Worm (Caenorhabditis elegans) whole organism, mixed stage, embryonic: ENCODE measurements around the gene C47E8.1.

ENCODE experiments used
- ceh-39 ChIP-seq: fragments of 150-350 bp; optimal IDR thresholded peaks from 2 replicates; lab custom pipeline; 2014; ENCODE audit warnings: missing biosample characterization, missing genetic modification characterization
- elt-1 ChIP-seq: sonication (generic microtip); optimal IDR thresholded peaks from 2 replicates; lab custom pipeline; 2017; ENCODE audit warnings: missing genetic modification characterization, mild to moderate bottlenecking, missing compliant biosample characterization, antibody characterized with exemption, moderate library complexity, borderline replicate concordance; ENCODE audit not compliant: insufficient read depth
- elt-3 ChIP-seq: fragments of 150-350 bp; optimal IDR thresholded peaks from 2 replicates; lab custom pipeline; 2014; ENCODE audit warnings: missing biosample characterization, missing genetic modification characterization
- lin-13 ChIP-seq: fragments of 150-350 bp; optimal IDR thresholded peaks from 2 replicates; lab custom pipeline; 2014; ENCODE audit warnings: missing biosample characterization, missing genetic modification characterization
- lsy-2 ChIP-seq: fragments of 150-350 bp; optimal IDR thresholded peaks from 2 replicates; lab custom pipeline; 2014; ENCODE audit warnings: missing biosample characterization, missing genetic modification characterization
- mls-2 ChIP-seq: sonication (generic microtip); optimal IDR thresholded peaks from 2 replicates; lab custom pipeline; 2016; ENCODE audit warnings: mild to moderate bottlenecking, missing genetic modification characterization, moderate library complexity, missing compliant biosample characterization
- nhr-237 ChIP-seq: fragments of 150-350 bp; optimal IDR thresholded peaks from 2 replicates; lab custom pipeline; 2014; ENCODE audit warnings: missing biosample characterization, missing genetic modification characterization
- pha-4 ChIP-seq: fragments of 150-350 bp; optimal IDR thresholded peaks from 2 replicates; lab custom pipeline; 2018; ENCODE audit warnings: missing biosample characterization, missing genetic modification reagents, missing genetic modification characterization
- snpc-4 ChIP-seq: fragments of 150-350 bp; optimal IDR thresholded peaks from 2 replicates; lab custom pipeline; 2014; ENCODE audit warnings: missing biosample characterization, missing genetic modification characterization
- zip-8 ChIP-seq: fragments of 150-350 bp; optimal IDR thresholded peaks from 2 replicates; lab custom pipeline; 2014; ENCODE audit warnings: missing biosample characterization, missing genetic modification characterization
- ztf-11 ChIP-seq: fragments of 150-350 bp; optimal IDR thresholded peaks from 2 replicates; lab custom pipeline; 2014; ENCODE audit warnings: missing biosample characterization, missing genetic modification characterization

DNA sequence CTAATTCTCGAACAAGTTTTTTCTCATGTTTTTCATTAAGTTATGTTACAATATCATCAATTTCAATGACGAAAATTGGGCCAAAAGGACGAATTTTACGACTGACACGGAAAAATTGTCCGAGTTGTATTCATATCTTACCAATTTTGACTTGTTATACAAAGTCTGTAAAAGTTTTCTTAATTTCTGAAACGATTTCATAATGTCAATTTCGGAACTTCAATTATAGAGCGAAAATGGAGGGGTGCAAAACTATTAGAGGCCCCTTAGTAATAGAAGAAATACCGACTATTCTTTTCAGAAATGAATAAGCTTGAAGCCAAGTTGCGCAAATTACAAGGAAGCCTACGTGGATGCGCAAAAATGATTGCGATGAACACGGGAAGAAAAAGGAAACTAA, 34.2 kb upstream of the C47E8.1 start, which contains the start of gene F43D2.3:
- no peak for TF ChIP-seq elt-3 (tag; lab: Kevin White, UChicago)
- no peak for TF ChIP-seq ztf-11 (tag; lab: Kevin White, UChicago)
- TF ChIP-seq nhr-237 (tag; lab: Kevin White, UChicago): no peak
- no peak for TF ChIP-seq lsy-2 (tag; lab: Kevin White, UChicago)
- TF ChIP-seq snpc-4 (tag; lab: Kevin White, UChicago): no peak
- TF ChIP-seq elt-1 (tag; lab: Kevin White, UChicago): no peak
- TF ChIP-seq mls-2 (tag; lab: Kevin White, UChicago): no peak
- TF ChIP-seq lin-13 (tag; lab: Kevin White, UChicago): no peak
- no peak for TF ChIP-seq ceh-39 (tag; lab: Kevin White, UChicago)
- TF ChIP-seq zip-8 (tag; lab: Kevin White, UChicago): no peak
- no peak for TF ChIP-seq pha-4 (tag; lab: Kevin White, UChicago)
